Worm (Caenorhabditis elegans): ENCODE measurements around the gene ZK546.2.

- TF ChIP-seq ceh-22 (tag; optimal IDR thresholded peaks at IDR 0.05) (no peak), odd-2 (tag; optimal IDR thresholded peaks at IDR 0.05) (no peak), mec-3 (tag; optimal IDR thresholded peaks at IDR 0.05; ENCODE audit: borderline replicate concordance) (no peak), elt-2 (tag; optimal IDR thresholded peaks at IDR 0.05) (peak; percentile 99), unc-3 (GFP tag; conservative IDR thresholded peaks at IDR 0.05) (no peak), unc-3 (tag; optimal IDR thresholded peaks at IDR 0.05) (no peak), tbx-2 (tag; optimal IDR thresholded peaks at IDR 0.05) (no peak), ama-1 (optimal IDR thresholded peaks at IDR 0.05) (no peak), gmeb-2 (tag; optimal IDR thresholded peaks at IDR 0.05) (no peak), ceh-30 (tag; optimal IDR thresholded peaks at IDR 0.05) (no peak), pat-9 (tag; optimal IDR thresholded peaks at IDR 0.05) (no peak), unc-86 (tag; optimal IDR thresholded peaks at IDR 0.05) (no peak)
Observed at ce11 chrII:4966576-4966975, 20.7 kb downstream of the ZK546.2 start.
